Worm (Caenorhabditis elegans): Measurements from ENCODE around the gene ZC477.3.

ce11 chrIV:7067446-7067845 lies 35.8 kb upstream of the ZC477.3 start:
- TF ChIP-seq nhr-28 (tag; optimal IDR thresholded peaks at IDR 0.05) (no peak), lin-39 (tag; optimal IDR thresholded peaks at IDR 0.05) (no peak), nhr-67 (tag; optimal IDR thresholded peaks at IDR 0.05) (no peak), elt-3 (tag; optimal IDR thresholded peaks at IDR 0.05) (no peak), ztf-11 (tag; optimal IDR thresholded peaks at IDR 0.05) (no peak), ama-1 (optimal IDR thresholded peaks at IDR 0.05) (no peak), R02D3.7 (tag; optimal IDR thresholded peaks at IDR 0.05) (no peak), fkh-2 (tag; optimal IDR thresholded peaks at IDR 0.05) (no peak), pqm-1 (tag; optimal IDR thresholded peaks at IDR 0.05) (no peak), nhr-12 (tag; optimal IDR thresholded peaks at IDR 0.05) (no peak), egl-27 (tag; optimal IDR thresholded peaks at IDR 0.05) (no peak), elt-1 (tag; optimal IDR thresholded peaks at IDR 0.05) (no peak), elt-2 (tag; optimal IDR thresholded peaks at IDR 0.05) (no peak)
